Worm (Caenorhabditis elegans): ENCODE measurements around the gene H14E04.2.

- TF ChIP-seq mep-1 (tag; optimal IDR thresholded peaks at IDR 0.05) = no peak
- no peak for TF ChIP-seq ceh-82 (tag; optimal IDR thresholded peaks at IDR 0.05)
- no peak for TF ChIP-seq fkh-10 (GFP tag; optimal IDR thresholded peaks at IDR 0.05)
- TF ChIP-seq lin-1 (GFP tag; IDR thresholded peaks at IDR 0.05) = no peak
- TF ChIP-seq aly-2 (tag; optimal IDR thresholded peaks at IDR 0.05) = no peak
- TF ChIP-seq nhr-25 (tag; optimal IDR thresholded peaks at IDR 0.05; ENCODE audit: borderline replicate concordance, insufficient read depth) = no peak
- TF ChIP-seq nhr-6 (tag; optimal IDR thresholded peaks at IDR 0.05) = no peak
- no peak for TF ChIP-seq nhr-76 (tag; optimal IDR thresholded peaks at IDR 0.05)
- no peak for TF ChIP-seq nhr-11 (tag; optimal IDR thresholded peaks at IDR 0.05)
- no peak for TF ChIP-seq lin-15B (tag; optimal IDR thresholded peaks at IDR 0.05)
Observed at ce11 chrIII:2419504-2419903, 43.5 kb downstream of the H14E04.2 start.
